Fruit fly (Drosophila melanogaster): ENCODE measurements around the gene CG32212.

DNA sequence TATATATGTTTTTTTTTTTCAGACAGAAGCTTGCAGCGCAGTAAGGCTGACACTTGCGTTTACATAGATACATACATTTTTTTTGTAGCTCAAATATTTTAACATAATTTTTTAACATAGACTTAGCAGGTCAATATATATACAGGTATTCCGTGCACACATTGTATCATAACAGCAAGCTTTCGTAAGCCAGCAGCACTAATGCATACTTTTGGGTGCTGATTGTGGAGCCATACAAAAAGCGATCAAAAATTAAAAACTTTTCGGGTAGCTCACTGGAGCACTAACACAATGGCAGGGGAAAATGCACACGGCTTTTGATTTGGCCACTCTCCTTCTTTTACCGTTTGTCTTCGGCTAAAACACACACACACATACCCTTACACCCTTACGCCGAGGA, 4.4 kb upstream of the CG32212 start:
- TF ChIP-seq gt (GFP tag; IDR thresholded peaks at IDR 0.05): no peak
- no peak for TF ChIP-seq salm (tag; optimal IDR thresholded peaks at IDR 0.05)
